Fruit fly (Drosophila melanogaster) whole organism, wandering third instar larva: ENCODE measurements around the gene Fkbp39.

Experiments used
- CG32264 ChIP-seq: fragments of 200-800 bp; sonication (Bioruptor generic); optimal IDR thresholded peaks from 2 replicates; lab custom pipeline; 2016; ENCODE audit warnings: missing biosample characterization, missing genetic modification characterization
- CG9705 ChIP-seq: fragments of 200-800 bp; sonication (Bioruptor generic); optimal IDR thresholded peaks from 2 replicates; lab custom pipeline; 2018; ENCODE audit warnings: missing biosample characterization, mild to moderate bottlenecking, missing genetic modification characterization
- CrebA ChIP-seq: fragments of 200-800 bp; sonication (Bioruptor generic); optimal IDR thresholded peaks from 2 replicates; lab custom pipeline; 2016; ENCODE audit warnings: missing biosample characterization, mild to moderate bottlenecking, missing genetic modification characterization, borderline replicate concordance
- Dfd ChIP-seq: fragments of >200 bp; optimal IDR thresholded peaks from 2 replicates; lab custom pipeline; 2017; ENCODE audit warnings: missing biosample characterization, missing genetic modification characterization
- GATAd ChIP-seq: sonication (Bioruptor generic); optimal IDR thresholded peaks from 2 replicates; lab custom pipeline; 2016; ENCODE audit warnings: missing biosample characterization, missing genetic modification characterization
- HLH106 ChIP-seq: fragments of 200-800 bp; optimal IDR thresholded peaks from 3 replicates; lab custom pipeline; 2019; ENCODE audit warnings: missing biosample characterization, mild to moderate bottlenecking, missing genetic modification characterization, moderate library complexity
- Hnf4 ChIP-seq: fragments of 200-800 bp; sonication (Bioruptor generic); optimal IDR thresholded peaks from 2 replicates; lab custom pipeline; 2016; ENCODE audit warnings: missing biosample characterization, mild to moderate bottlenecking, missing genetic modification characterization
- Hr78 ChIP-seq: fragments of >200 bp; optimal IDR thresholded peaks from 2 replicates; lab custom pipeline; 2017; ENCODE audit warnings: missing biosample characterization, missing genetic modification characterization
- Hr83 ChIP-seq: fragments of 200-300 bp; sonication (Bioruptor generic); optimal IDR thresholded peaks from 2 replicates; lab custom pipeline; 2016; ENCODE audit warnings: missing biosample characterization, mild to moderate bottlenecking, missing genetic modification characterization, moderate library complexity; ENCODE audit not compliant: poor library complexity, severe bottlenecking
- Jra ChIP-seq: sonication (Bioruptor generic); optimal IDR thresholded peaks from 2 replicates; lab custom pipeline; 2016; ENCODE audit warnings: missing biosample characterization, missing genetic modification characterization
- Mio ChIP-seq: sonication (Bioruptor generic); optimal IDR thresholded peaks from 2 replicates; lab custom pipeline; 2016; ENCODE audit warnings: missing biosample characterization, missing genetic modification characterization
- Myc ChIP-seq: fragments of >200 bp; optimal IDR thresholded peaks from 2 replicates; lab custom pipeline; 2017
- OdsH ChIP-seq: fragments of 200-800 bp; sonication (Bioruptor generic); optimal IDR thresholded peaks from 2 replicates; lab custom pipeline; 2016; ENCODE audit warnings: missing biosample characterization, mild to moderate bottlenecking, missing genetic modification characterization
- Rel ChIP-seq, 2 experiments: fragments of 200-800 bp; sonication (Bioruptor generic) in 1 of 2; optimal IDR thresholded peaks; 2 replicates in 1 of 2; 3 replicates in 1 of 2; lab custom pipeline; 2016 to 2019; ENCODE audit warnings: mild to moderate bottlenecking in 2 of 2, missing biosample characterization in 2 of 2, missing genetic modification characterization in 2 of 2, moderate library complexity in 1 of 2
- Vsx2 ChIP-seq: fragments of 200-300, 225-300 bp; sonication (Bioruptor generic); optimal IDR thresholded peaks from 2 replicates; lab custom pipeline; 2018; ENCODE audit warnings: missing biosample characterization, missing genetic modification characterization; ENCODE audit not compliant: partially characterized antibody
- br ChIP-seq: fragments of 200-800 bp; sonication (Bioruptor generic); optimal IDR thresholded peaks from 2 replicates; lab custom pipeline; 2016; ENCODE audit warnings: missing biosample characterization, missing genetic modification characterization
- brk ChIP-seq: fragments of 200-800 bp; sonication (Bioruptor generic); optimal IDR thresholded peaks from 2 replicates; lab custom pipeline; 2016; ENCODE audit warnings: missing biosample characterization, mild to moderate bottlenecking, missing genetic modification characterization
- dl ChIP-seq, 2 experiments: fragments of 175-275, 200-275 bp in 1 of 2; fragments of 200-275 bp in 1 of 2; sonication (Bioruptor generic); optimal IDR thresholded peaks; lab custom pipeline; 2018; ENCODE audit warnings: mild to moderate bottlenecking in 2 of 2, missing biosample characterization in 2 of 2, missing genetic modification characterization in 2 of 2, moderate library complexity in 2 of 2; ENCODE audit not compliant: partially characterized antibody in 2 of 2, insufficient read depth in 1 of 2
- dmrt93B ChIP-seq: fragments of 200-800 bp; sonication (Bioruptor generic); optimal IDR thresholded peaks from 2 replicates; lab custom pipeline; 2018; ENCODE audit warnings: missing biosample characterization, mild to moderate bottlenecking, missing genetic modification characterization
- dsf ChIP-seq: sonication (Bioruptor generic); optimal IDR thresholded peaks from 2 replicates; lab custom pipeline; 2016; ENCODE audit warnings: missing biosample characterization, missing genetic modification characterization, borderline replicate concordance
- ey ChIP-seq: fragments of 200-800 bp; sonication (Bioruptor generic); optimal IDR thresholded peaks from 2 replicates; lab custom pipeline; 2016; ENCODE audit warnings: missing biosample characterization, missing genetic modification characterization
- foxo ChIP-seq, 2 experiments: fragments of 200-800 bp; sonication (Bioruptor generic); optimal IDR thresholded peaks; 2 replicates in 1 of 2; 3 replicates in 1 of 2; lab custom pipeline; 2016 to 2017; ENCODE audit warnings: missing biosample characterization in 2 of 2, missing genetic modification characterization in 2 of 2
- fru ChIP-seq: fragments of 200-800 bp; sonication (Bioruptor generic); optimal IDR thresholded peaks from 3 replicates; lab custom pipeline; 2016; ENCODE audit warnings: missing biosample characterization, mild to moderate bottlenecking, missing genetic modification characterization
- h ChIP-seq: fragments of 200-800 bp; sonication (Bioruptor generic); optimal IDR thresholded peaks from 3 replicates; lab custom pipeline; 2016; ENCODE audit warnings: missing biosample characterization, mild to moderate bottlenecking, missing genetic modification characterization
- jim ChIP-seq: fragments of 175-275, 200-325 bp; sonication (Bioruptor generic); optimal IDR thresholded peaks from 2 replicates; lab custom pipeline; 2016; ENCODE audit warnings: missing biosample characterization, mild to moderate bottlenecking, missing genetic modification characterization
- pan ChIP-seq: fragments of >200 bp; optimal IDR thresholded peaks from 2 replicates; lab custom pipeline; 2017
- psq ChIP-seq: fragments of 200-800 bp; sonication (Bioruptor generic); optimal IDR thresholded peaks from 3 replicates; lab custom pipeline; 2017; ENCODE audit warnings: missing biosample characterization, mild to moderate bottlenecking, missing genetic modification characterization, moderate library complexity
- rgr ChIP-seq: fragments of 200-800 bp; sonication (Bioruptor generic); optimal IDR thresholded peaks from 3 replicates; lab custom pipeline; 2016; ENCODE audit warnings: missing biosample characterization, mild to moderate bottlenecking, missing genetic modification characterization
- sage ChIP-seq: fragments of 200-800 bp; sonication (Bioruptor generic); optimal IDR thresholded peaks from 2 replicates; lab custom pipeline; 2016; ENCODE audit warnings: missing biosample characterization, mild to moderate bottlenecking, missing genetic modification characterization
- sv ChIP-seq: fragments of 200-800 bp; sonication (Bioruptor generic); optimal IDR thresholded peaks from 3 replicates; lab custom pipeline; 2016; ENCODE audit warnings: missing biosample characterization, missing genetic modification characterization
- tai ChIP-seq: sonication (Bioruptor generic); optimal IDR thresholded peaks from 2 replicates; lab custom pipeline; 2016; ENCODE audit warnings: missing biosample characterization, missing genetic modification characterization
- usp ChIP-seq: fragments of >200 bp; optimal IDR thresholded peaks from 2 replicates; lab custom pipeline; 2017; ENCODE audit warnings: missing biosample characterization, missing genetic modification characterization
- woc ChIP-seq: sonication (Bioruptor generic); optimal IDR thresholded peaks from 2 replicates; lab custom pipeline; 2016; ENCODE audit warnings: missing biosample characterization, mild to moderate bottlenecking, missing genetic modification characterization

Gene Fkbp39

DNA sequence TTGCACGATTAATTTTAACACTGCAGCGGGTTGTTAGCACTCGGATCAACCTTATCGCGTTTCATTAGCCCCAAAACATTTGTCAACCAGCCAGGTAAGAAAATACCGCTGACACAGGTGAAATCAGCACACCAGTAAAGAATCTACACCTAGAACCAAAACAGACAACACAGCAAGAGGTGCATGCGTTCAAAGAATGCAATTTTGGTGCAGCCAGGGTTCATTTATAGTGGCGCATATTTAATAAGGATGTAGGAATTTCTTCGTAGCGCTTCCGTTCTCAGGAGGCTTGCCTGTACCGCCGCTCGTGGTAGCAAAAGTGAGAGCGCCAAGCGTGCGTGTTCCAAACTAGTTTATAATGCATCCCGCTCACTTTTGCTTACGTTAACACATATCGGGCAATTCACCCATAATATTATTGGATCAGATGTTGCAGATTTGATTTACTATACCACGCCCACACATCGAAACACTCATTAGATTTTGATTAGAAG, 9.5 kb upstream of the Fkbp39 start:
- TF ChIP-seq Vsx2 (GFP tag; lab: Kevin White, UChicago) (no peak), CG32264 (GFP tag; lab: Kevin White, UChicago) (no peak), woc (GFP tag; lab: Kevin White, UChicago) (no peak), Hr78 (GFP tag; lab: Kevin White, UChicago) (no peak), Jra (GFP tag; lab: Kevin White, UChicago) (no peak), CrebA (GFP tag; lab: Kevin White, UChicago) (no peak), Mio (no peak), ey (GFP tag; lab: Kevin White, UChicago) (peak; percentile 7), usp (GFP tag; lab: Kevin White, UChicago) (no peak), h (GFP tag; lab: Kevin White, UChicago) (no peak), psq (GFP tag; lab: Kevin White, UChicago) (no peak), Hnf4 (GFP tag; lab: Kevin White, UChicago) (no peak), foxo (GFP tag; optimal IDR thresholded peaks at IDR 0.05; lab: Kevin White, UChicago) (peak in 1 of 2 experiments; percentile 38), pan (lab: Kevin White, UChicago) (no peak), OdsH (GFP tag; lab: Kevin White, UChicago) (peak; percentile 12), Dfd (GFP tag; lab: Kevin White, UChicago) (no peak), HLH106 (peak; percentile 16)

DNA sequence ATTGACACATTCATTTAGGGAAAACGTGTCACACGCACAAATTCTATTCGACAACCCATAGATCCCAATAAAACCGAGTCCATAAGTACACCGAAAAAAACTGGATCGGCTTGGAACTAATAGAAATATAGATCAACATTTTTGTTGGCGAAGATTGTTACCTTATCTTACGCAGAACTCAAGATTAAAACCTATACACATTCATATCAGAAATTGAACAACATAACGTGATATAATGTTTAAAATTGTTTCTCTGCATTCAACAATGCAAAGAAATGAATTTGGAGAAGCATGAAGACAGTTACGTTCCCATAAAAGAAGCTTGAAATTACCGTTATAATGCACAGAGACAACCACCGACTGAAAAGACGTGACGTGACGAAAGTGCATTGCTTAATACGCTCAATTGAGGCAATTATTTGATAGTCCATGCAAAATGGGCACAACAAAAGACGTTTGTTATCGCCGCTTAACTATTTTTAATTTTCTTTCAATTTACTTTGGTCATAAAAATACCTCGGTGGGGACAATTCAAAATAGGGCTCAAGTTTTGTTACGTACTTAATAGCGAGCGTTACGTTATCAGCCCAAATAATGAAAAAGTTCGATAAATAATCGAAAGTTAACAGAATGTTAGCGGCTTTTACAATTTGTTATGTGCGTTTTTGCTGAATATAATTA, 7.3 kb upstream of the Fkbp39 start, which contains the start of gene SerRS-m:
Gene SerRS-m (plus strand): TSS at position 616 of the 681 bp plus-strand sequence.
- TF ChIP-seq dmrt93B (no peak), Myc (lab: Kevin White, UChicago) (no peak), pan (lab: Kevin White, UChicago) (no peak), dl (GFP tag; optimal IDR thresholded peaks at IDR 0.05; lab: Kevin White, UChicago; ENCODE audit: insufficient read depth in 1 of 2, partially characterized antibody in 2 of 2) (no peak), Vsx2 (GFP tag; lab: Kevin White, UChicago) (no peak), h (GFP tag; lab: Kevin White, UChicago) (no peak), Hr83 (no peak), dsf (GFP tag; lab: Kevin White, UChicago) (no peak), GATAd (GFP tag; lab: Kevin White, UChicago) (no peak), rgr (GFP tag; lab: Kevin White, UChicago) (no peak), Mio (no peak), Jra (GFP tag; lab: Kevin White, UChicago) (no peak), brk (GFP tag; lab: Kevin White, UChicago) (no peak), fru (GFP tag; lab: Kevin White, UChicago) (no peak)

DNA sequence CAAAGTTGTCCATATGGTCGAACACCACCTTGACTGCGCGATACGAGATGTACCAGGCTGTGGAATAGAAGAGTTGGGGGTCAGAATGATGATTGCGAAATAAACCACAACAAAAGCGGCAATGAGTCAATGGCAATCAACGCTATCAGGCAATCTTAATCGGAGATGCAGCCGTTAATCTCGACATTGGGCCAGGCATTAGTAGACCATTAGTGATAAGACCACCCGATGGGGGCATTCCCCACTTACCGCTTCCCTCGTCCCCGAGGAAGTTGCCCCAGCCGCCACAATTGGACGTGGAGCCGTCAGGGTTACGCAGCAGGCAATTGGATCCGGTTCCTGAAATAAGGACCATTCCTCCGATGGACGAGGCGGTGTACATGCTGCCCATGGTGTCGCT, 6.2 kb upstream of the Fkbp39 start:
- TF ChIP-seq jim (GFP tag; lab: Kevin White, UChicago) (no peak), Rel (GFP tag; optimal IDR thresholded peaks at IDR 0.05; lab: Kevin White, UChicago) (no peak), Rel (tag; optimal IDR thresholded peaks at IDR 0.05; lab: Kevin White, UChicago) (peak; percentile 76), Jra (GFP tag; lab: Kevin White, UChicago) (no peak), br (GFP tag; lab: Kevin White, UChicago) (no peak), tai (GFP tag; lab: Kevin White, UChicago) (no peak), sage (GFP tag; lab: Kevin White, UChicago) (no peak), psq (GFP tag; lab: Kevin White, UChicago) (no peak), sv (GFP tag; lab: Kevin White, UChicago) (no peak)

DNA sequence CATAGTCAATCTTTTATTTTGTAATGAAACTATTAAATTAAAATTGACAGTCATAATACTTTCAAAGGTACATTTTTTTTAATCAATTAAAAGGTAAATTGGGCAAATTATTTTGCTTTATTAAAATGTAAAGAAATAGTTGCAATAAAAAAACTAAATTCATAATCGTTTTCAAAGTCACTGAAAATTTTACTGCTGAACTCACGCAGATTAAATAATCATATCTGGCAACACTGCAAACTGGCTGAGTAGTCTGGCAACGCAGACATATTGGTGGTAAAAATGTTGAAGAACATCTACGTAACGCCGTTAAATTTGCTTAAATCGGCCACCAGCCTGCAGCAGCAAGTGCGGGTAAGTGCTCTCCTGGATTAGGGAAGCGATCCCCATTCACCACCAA, 2.5 kb downstream of the Fkbp39 start, which contains the start of gene mRpL9:
Gene mRpL9 (plus strand): TSS at position 267 of the 400 bp plus-strand sequence.
- TF ChIP-seq Hr83, result peak; percentile 56
- peak; percentile 8 for TF ChIP-seq OdsH (GFP tag; lab: Kevin White, UChicago)
- TF ChIP-seq CG9705, result no peak
- peak; percentile 28 for TF ChIP-seq ey (GFP tag; lab: Kevin White, UChicago)
- peak; percentile 57 for TF ChIP-seq HLH106
